In genomic region chr3L:17045431-17046238, dm6 we compare ENCODE assay signal across 3 fruit fly cellular contexts.
TF ChIP-seq lines count a peak whose summit lies in the region.

Gene TpnC73F (plus strand): TSS chr3L:17046063.

- TF ChIP-seq CTCF in whole organism, embryonic (GFP tag; optimal IDR thresholded peaks at IDR 0.05; lab: Kevin White, UChicago): no peak

TF ChIP-seq in whole organism, embryonic, 481 proteins besides CTCF, POLR2A, EP300 and RAD21 (continues in another document):
- TF ChIP-seq CG15601 (tag; optimal IDR thresholded peaks at IDR 0.05; lab: Kevin White, UChicago) (no peak), Adf1 (GFP tag; IDR thresholded peaks at IDR 0.05; lab: Robert Waterston, UW) (no peak; the same call in 1 of the 2 replicates), az2 (GFP tag; optimal IDR thresholded peaks at IDR 0.05; lab: Kevin White, UChicago) (no peak), Hand (GFP tag; optimal IDR thresholded peaks at IDR 0.05; lab: Kevin White, UChicago) (no peak), CG12236 (GFP tag; optimal IDR thresholded peaks at IDR 0.05; lab: Kevin White, UChicago) (no peak), CG4707 (GFP tag; optimal IDR thresholded peaks at IDR 0.05; lab: Kevin White, UChicago) (no peak), Bdp1 (GFP tag; optimal IDR thresholded peaks at IDR 0.05; lab: Kevin White, UChicago) (no peak), Fer2 (tag; optimal IDR thresholded peaks at IDR 0.05; lab: Kevin White, UChicago) (no peak), org-1 (GFP tag; optimal IDR thresholded peaks at IDR 0.05; lab: Kevin White, UChicago) (no peak), fru (optimal IDR thresholded peaks at IDR 0.05; lab: Kevin White, UChicago) (no peak), CG1529 (GFP tag; optimal IDR thresholded peaks at IDR 0.05; lab: Kevin White, UChicago) (no peak), Lhr (GFP tag; optimal IDR thresholded peaks at IDR 0.05; lab: Kevin White, UChicago) (no peak), CG4404 (GFP tag; IDR thresholded peaks at IDR 0.05; lab: Robert Waterston, UW) (no peak), tgo (GFP tag; IDR thresholded peaks at IDR 0.05; lab: Robert Waterston, UW) (no peak), da (GFP tag; optimal IDR thresholded peaks at IDR 0.05; lab: Kevin White, UChicago) (no peak), stwl (tag; optimal IDR thresholded peaks at IDR 0.05; lab: Kevin White, UChicago) (no peak), Gsc (GFP tag; IDR thresholded peaks at IDR 0.05; lab: Robert Waterston, UW) (no peak), CG31365 (tag; optimal IDR thresholded peaks at IDR 0.05; lab: Kevin White, UChicago) (no peak), Chrac-16 (GFP tag; optimal IDR thresholded peaks at IDR 0.05; lab: Kevin White, UChicago) (no peak), nom (GFP tag; optimal IDR thresholded peaks at IDR 0.05; lab: Kevin White, UChicago) (no peak), cad (GFP tag; optimal IDR thresholded peaks at IDR 0.05; lab: Kevin White, UChicago) (no peak), ewg (GFP tag; optimal IDR thresholded peaks at IDR 0.05; lab: Kevin White, UChicago) (no peak), HmgD (GFP tag; optimal IDR thresholded peaks at IDR 0.05; lab: Kevin White, UChicago) (no peak), CG11504 (tag; optimal IDR thresholded peaks at IDR 0.05; lab: Kevin White, UChicago) (no peak), CG17186 (GFP tag; optimal IDR thresholded peaks at IDR 0.05; lab: Kevin White, UChicago) (no peak), sr (GFP tag; IDR thresholded peaks at IDR 0.05; lab: Robert Waterston, UW) (peak; percentile 98), MBD-R2 (GFP tag; IDR thresholded peaks at IDR 0.05; lab: Robert Waterston, UW) (no peak), crol (GFP tag; IDR thresholded peaks at IDR 0.05; lab: Robert Waterston, UW) (peak; percentile 59; the same call in 1 of the 2 replicates), ac (GFP tag; optimal IDR thresholded peaks at IDR 0.05; lab: Kevin White, UChicago) (no peak), Mad (GFP tag; optimal IDR thresholded peaks at IDR 0.05; lab: Kevin White, UChicago) (no peak), CG17385 (GFP tag; optimal IDR thresholded peaks at IDR 0.05; lab: Kevin White, UChicago) (no peak), Doc2 (GFP tag; IDR thresholded peaks at IDR 0.05; lab: Robert Waterston, UW) (no peak), lmd (GFP tag; IDR thresholded peaks at IDR 0.05; lab: Robert Waterston, UW) (no peak)

TF ChIP-seq in whole organism, pupa, 21 proteins besides CTCF, POLR2A, EP300 and RAD21:
- no peak for TF ChIP-seq D1 (tag; optimal IDR thresholded peaks at IDR 0.05; lab: Kevin White, UChicago)
- TF ChIP-seq CG14655 (GFP tag; optimal IDR thresholded peaks at IDR 0.05; lab: Kevin White, UChicago): peak; percentile 96
- TF ChIP-seq CG17806 (tag; optimal IDR thresholded peaks at IDR 0.05; lab: Kevin White, UChicago): no peak
- no peak for TF ChIP-seq CG8159 (tag; optimal IDR thresholded peaks at IDR 0.05; lab: Kevin White, UChicago)
- no peak for TF ChIP-seq CG8301 (tag; optimal IDR thresholded peaks at IDR 0.05; lab: Kevin White, UChicago)
- TF ChIP-seq CG15710 (tag; optimal IDR thresholded peaks at IDR 0.05; lab: Kevin White, UChicago): no peak
- TF ChIP-seq CG32121 (GFP tag; IDR thresholded peaks at IDR 0.05; lab: Robert Waterston, UW): peak; percentile 28; the same call in 1 of the 2 replicates
- TF ChIP-seq CG12605 (GFP tag; IDR thresholded peaks at IDR 0.05; lab: Robert Waterston, UW): no peak
- no peak for TF ChIP-seq gl (tag; optimal IDR thresholded peaks at IDR 0.05; lab: Kevin White, UChicago)
- no peak for TF ChIP-seq Pif1A (GFP tag; optimal IDR thresholded peaks at IDR 0.05; lab: Kevin White, UChicago)
- TF ChIP-seq fd96Ca (GFP tag; IDR thresholded peaks at IDR 0.05; lab: Robert Waterston, UW): no peak
- no peak for TF ChIP-seq Ets98B (GFP tag; IDR thresholded peaks at IDR 0.05; lab: Robert Waterston, UW)
- no peak for TF ChIP-seq Snoo (tag; optimal IDR thresholded peaks at IDR 0.05; lab: Kevin White, UChicago)

TF ChIP-seq in whole organism, wandering third instar larva, 38 proteins besides CTCF, POLR2A, EP300 and RAD21:
- TF ChIP-seq Rel (GFP tag; optimal IDR thresholded peaks at IDR 0.05; lab: Kevin White, UChicago): no peak
- peak; percentile 6 for TF ChIP-seq Rel (tag; optimal IDR thresholded peaks at IDR 0.05; lab: Kevin White, UChicago)
- TF ChIP-seq Vsx2 (GFP tag; optimal IDR thresholded peaks at IDR 0.05; lab: Kevin White, UChicago; ENCODE audit: partially characterized antibody): no peak
